Worm (Caenorhabditis elegans) whole organism, L2 larva: Measurements from ENCODE around the gene B0244.9.

Source experiments
- R02D3.7 ChIP-seq: fragments of 150-350 bp; optimal IDR thresholded peaks from 2 replicates; lab custom pipeline; 2014; ENCODE audit warnings: missing biosample characterization, missing genetic modification characterization
- Y55F3AM.14 ChIP-seq: fragments of 200-800 bp; sonication (Bioruptor generic); optimal IDR thresholded peaks from 2 replicates; lab custom pipeline; 2018; ENCODE audit warnings: mild to moderate bottlenecking, missing genetic modification characterization, missing compliant biosample characterization
- lsy-2 ChIP-seq, 2 experiments: fragments of 150-350 bp in 1 of 2; sonication (generic microtip) in 1 of 2; optimal IDR thresholded peaks; 2 replicates each; lab custom pipeline; 2014 to 2017; ENCODE audit warnings: missing biosample characterization in 2 of 2, missing genetic modification characterization in 2 of 2
- nhr-25 ChIP-seq: fragments of 150-350 bp; sonication (generic microtip); optimal IDR thresholded peaks from 3 replicates; lab custom pipeline; 2014; ENCODE audit warnings: missing biosample characterization, missing genetic modification characterization
- ztf-4 ChIP-seq: fragments of 150-350 bp; optimal IDR thresholded peaks from 2 replicates; lab custom pipeline; 2014; ENCODE audit warnings: missing biosample characterization, missing genetic modification characterization

DNA sequence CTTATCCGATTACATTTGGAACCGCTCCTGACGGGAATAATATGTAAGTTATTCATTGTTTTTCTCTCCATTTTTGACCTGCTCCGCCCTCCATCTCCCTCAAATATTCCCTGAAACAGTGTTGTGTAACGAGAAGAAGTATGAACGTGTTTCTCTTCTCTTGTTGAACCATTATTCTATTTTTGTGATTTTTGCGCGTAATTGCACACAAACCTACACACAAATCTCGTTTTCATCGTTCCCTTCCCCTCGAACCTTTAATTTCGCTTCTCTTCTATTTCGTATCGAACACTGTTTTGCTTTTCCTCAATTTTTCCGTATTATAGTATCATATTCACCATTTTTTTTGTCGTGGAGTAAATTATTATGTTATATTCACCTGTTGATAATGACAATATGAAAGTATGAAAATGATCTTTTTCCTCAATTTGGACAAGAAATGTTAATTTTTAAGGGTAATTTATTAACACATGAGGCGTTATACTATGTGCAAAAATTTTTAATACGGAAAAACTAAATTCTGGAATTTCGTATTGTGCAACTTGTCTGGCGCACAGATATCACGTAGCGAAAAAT is 13.6 kb downstream of the B0244.9 start:
- TF ChIP-seq nhr-25 (tag; lab: Kevin White, UChicago) = no peak
- no peak for TF ChIP-seq Y55F3AM.14 (GFP tag; lab: Kevin White, UChicago)
- no peak for TF ChIP-seq ztf-4 (tag; lab: Kevin White, UChicago)
- TF ChIP-seq lsy-2 (tag; optimal IDR thresholded peaks at IDR 0.05; lab: Kevin White, UChicago) = no peak
- TF ChIP-seq R02D3.7 = no peak
